Fruit fly (Drosophila melanogaster): ENCODE measurements around the gene Hsp23.
A peak's percentile ranks its signal among the peaks of the same experiment; 100 is the strongest.

Gene Hsp23

dm6 chr3L:9377198-9378035, 4.3 kb upstream of the Hsp23 start, which contains the start of gene Hsp26 (continued):
- peak; percentile 79 for TF ChIP-seq CG12219 (GFP tag; optimal IDR thresholded peaks at IDR 0.05)
- TF ChIP-seq CG10209 (GFP tag; optimal IDR thresholded peaks at IDR 0.05) = peak; percentile 80
- TF ChIP-seq Gug (GFP tag; IDR thresholded peaks at IDR 0.05) = peak; percentile 43; the same call in 2 of the 4 replicates
- peak; percentile 90 for TF ChIP-seq Sox102F (GFP tag; optimal IDR thresholded peaks at IDR 0.05)
- TF ChIP-seq CG10267 (tag; optimal IDR thresholded peaks at IDR 0.05) = peak; percentile 77
- TF ChIP-seq cad (GFP tag; optimal IDR thresholded peaks at IDR 0.05) = no peak
- peak; percentile 73 for TF ChIP-seq NC2α (GFP tag; optimal IDR thresholded peaks at IDR 0.05)
- peak; percentile 75 for TF ChIP-seq slp2 (GFP tag; optimal IDR thresholded peaks at IDR 0.05)
- TF ChIP-seq Hmx (GFP tag; optimal IDR thresholded peaks at IDR 0.05) = peak; percentile 55
- TF ChIP-seq CG17912 (GFP tag; optimal IDR thresholded peaks at IDR 0.05) = no peak
- TF ChIP-seq tna (GFP tag; IDR thresholded peaks at IDR 0.05; ENCODE audit: partially characterized antibody) = no peak
- TF ChIP-seq CG14965 (GFP tag; optimal IDR thresholded peaks at IDR 0.05; ENCODE audit: borderline replicate concordance) = no peak
- peak; percentile 59 for TF ChIP-seq Spps (tag; optimal IDR thresholded peaks at IDR 0.05)
- no peak for TF ChIP-seq Dip2 (GFP tag; IDR thresholded peaks at IDR 0.05)
- peak; percentile 61 for TF ChIP-seq CG7357 (GFP tag; IDR thresholded peaks at IDR 0.05)
- TF ChIP-seq HLH4C (GFP tag; IDR thresholded peaks at IDR 0.05; ENCODE audit: partially characterized antibody) = no peak
- peak; percentile 75; the same call in 2 of the 3 replicates for TF ChIP-seq otp (GFP tag; IDR thresholded peaks at IDR 0.05)
- peak; percentile 32; the same call in 1 of the 2 replicates for TF ChIP-seq Ravus (GFP tag; IDR thresholded peaks at IDR 0.05)
- peak; percentile 60 for TF ChIP-seq CG8281 (tag; optimal IDR thresholded peaks at IDR 0.05)
- peak; percentile 81 for TF ChIP-seq CoRest (tag; optimal IDR thresholded peaks at IDR 0.05)
- peak; percentile 84 for TF ChIP-seq Blimp-1 (GFP tag; optimal IDR thresholded peaks at IDR 0.05)
- TF ChIP-seq CG4424 (GFP tag; optimal IDR thresholded peaks at IDR 0.05) = peak; percentile 83
- peak; percentile 3 for TF ChIP-seq CG10274 (GFP tag; optimal IDR thresholded peaks at IDR 0.05)
- TF ChIP-seq sc (optimal IDR thresholded peaks at IDR 0.05) = no peak
- TF ChIP-seq sc (GFP tag; optimal IDR thresholded peaks at IDR 0.05) = peak; percentile 72
- 0 out of 2 replicates have a peak, but pooled peaks have one; percentile 17 for TF ChIP-seq unc-4 (GFP tag; IDR thresholded peaks at IDR 0.05; ENCODE audit: partially characterized antibody)
- peak; percentile 26 for TF ChIP-seq wek (GFP tag; optimal IDR thresholded peaks at IDR 0.05)
- peak; percentile 67 for TF ChIP-seq onecut (GFP tag; IDR thresholded peaks at IDR 0.05)
- peak; percentile 67 for TF ChIP-seq fd3F (GFP tag; optimal IDR thresholded peaks at IDR 0.05)
- TF ChIP-seq lov (optimal IDR thresholded peaks at IDR 0.05) = no peak
- peak; percentile 62; the same call in 1 of the 3 replicates for TF ChIP-seq lov (GFP tag; IDR thresholded peaks at IDR 0.05)
- peak; percentile 53 for TF ChIP-seq sug (tag; optimal IDR thresholded peaks at IDR 0.05)
- no peak for TF ChIP-seq nerfin-2 (GFP tag; IDR thresholded peaks at IDR 0.05; ENCODE audit: partially characterized antibody)
- TF ChIP-seq esg (GFP tag; conservative IDR thresholded peaks at IDR 0.05) = peak; percentile 77
- TF ChIP-seq hth (optimal IDR thresholded peaks at IDR 0.05) = no peak
- TF ChIP-seq CG43689 (GFP tag; IDR thresholded peaks at IDR 0.05) = peak; percentile 71
- TF ChIP-seq sima (GFP tag; optimal IDR thresholded peaks at IDR 0.05) = peak; percentile 38
- peak; percentile 75 for TF ChIP-seq Jarid2 (GFP tag; optimal IDR thresholded peaks at IDR 0.05)
- TF ChIP-seq Neu2 (GFP tag; optimal IDR thresholded peaks at IDR 0.05; ENCODE audit: borderline replicate concordance) = no peak
- TF ChIP-seq ATbp (GFP tag; optimal IDR thresholded peaks at IDR 0.05) = peak; percentile 87
- peak; percentile 87 for TF ChIP-seq CG13624 (GFP tag; optimal IDR thresholded peaks at IDR 0.05)
- TF ChIP-seq CG1024 (GFP tag; IDR thresholded peaks at IDR 0.05) = peak; percentile 77
- peak; percentile 13 for TF ChIP-seq CG4328 (GFP tag; optimal IDR thresholded peaks at IDR 0.05)
- TF ChIP-seq CG16779 (GFP tag; IDR thresholded peaks at IDR 0.05) = no peak; the same call in 1 of the 2 replicates
- TF ChIP-seq Bteb2 (GFP tag; optimal IDR thresholded peaks at IDR 0.05) = peak; percentile 83
- TF ChIP-seq disco-r (GFP tag; optimal IDR thresholded peaks at IDR 0.05) = peak; percentile 83
- peak; percentile 89 for TF ChIP-seq Xbp1 (GFP tag; optimal IDR thresholded peaks at IDR 0.05)
- peak; percentile 78 for TF ChIP-seq CG6813 (GFP tag; optimal IDR thresholded peaks at IDR 0.05)
- peak; percentile 58 for TF ChIP-seq CG1647 (GFP tag; optimal IDR thresholded peaks at IDR 0.05)

All from whole organism, embryonic.